Fruit fly (Drosophila melanogaster): Measurements from ENCODE around the gene CG13295.

CG13295 gene

DNA sequence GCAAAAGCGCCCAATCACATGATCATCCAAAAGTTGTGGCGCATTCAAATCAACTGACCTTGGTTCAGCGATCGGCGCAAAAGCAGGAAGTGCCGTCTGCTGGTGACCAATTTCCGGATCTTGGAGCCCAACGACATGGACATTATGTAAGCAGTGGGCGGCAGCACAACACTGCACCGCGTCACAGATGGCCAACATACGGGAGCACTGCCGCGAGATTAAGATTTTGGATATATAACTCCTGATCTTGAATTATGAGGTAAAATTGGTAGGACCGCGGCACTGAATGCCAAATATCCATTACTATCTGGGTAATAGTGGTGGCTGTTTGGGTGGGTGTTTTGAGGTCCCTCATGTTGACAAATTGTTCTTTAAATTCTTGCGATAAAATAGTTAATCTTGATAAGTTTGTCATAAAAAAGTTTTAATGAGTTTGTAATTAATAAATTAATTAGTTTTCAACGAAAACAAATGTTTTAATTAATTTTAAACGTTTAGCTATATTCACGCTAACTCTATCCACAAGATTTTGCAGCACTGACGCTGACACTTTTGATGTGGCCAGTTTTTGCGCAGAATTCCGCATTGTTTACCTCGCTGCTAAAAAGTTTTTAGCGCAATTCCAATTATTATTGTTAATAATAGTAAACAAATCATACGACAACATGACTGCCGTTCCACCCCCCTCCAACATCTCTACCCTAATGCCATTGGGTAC lies at the start of gene CG13295, which contains the start of gene CG6610:
Gene CG13295 (minus strand): TSS at position 271 of the 718 bp plus-strand sequence.
Gene CG6610 (plus strand): TSS at position 562 of the 718 bp plus-strand sequence.
- TF ChIP-seq tj (GFP tag; optimal IDR thresholded peaks at IDR 0.05) (no peak), kay (GFP tag; ENCODE audit: borderline replicate concordance) (no peak), cnc (optimal IDR thresholded peaks at IDR 0.05) (no peak), toe (GFP tag; optimal IDR thresholded peaks at IDR 0.05) (peak; percentile 73), Clk (GFP tag; optimal IDR thresholded peaks at IDR 0.05) (peak; percentile 40), Crg-1 (GFP tag; optimal IDR thresholded peaks at IDR 0.05) (peak; percentile 52), CG7045 (GFP tag; optimal IDR thresholded peaks at IDR 0.05) (peak; percentile 46), ovo (GFP tag; optimal IDR thresholded peaks at IDR 0.05) (no peak), CG12768 (GFP tag; optimal IDR thresholded peaks at IDR 0.05) (peak; percentile 24), CG14711 (tag; optimal IDR thresholded peaks at IDR 0.05) (peak; percentile 23), pad (GFP tag; optimal IDR thresholded peaks at IDR 0.05) (peak; percentile 25), Hr96 (GFP tag; optimal IDR thresholded peaks at IDR 0.05) (peak; percentile 71), Mnt (GFP tag; optimal IDR thresholded peaks at IDR 0.05) (peak; percentile 46), CG33017 (tag; optimal IDR thresholded peaks at IDR 0.05) (peak; percentile 10), CG11617 (GFP tag; optimal IDR thresholded peaks at IDR 0.05) (peak; percentile 32), bab1 (GFP tag; optimal IDR thresholded peaks at IDR 0.05) (peak; percentile 54), cic (GFP tag; optimal IDR thresholded peaks at IDR 0.05) (peak; percentile 1), CG5204 (GFP tag; optimal IDR thresholded peaks at IDR 0.05) (peak; percentile 49), CG7101 (tag; optimal IDR thresholded peaks at IDR 0.05) (peak; percentile 56), CG1620 (GFP tag; optimal IDR thresholded peaks at IDR 0.05) (peak; percentile 63)

DNA sequence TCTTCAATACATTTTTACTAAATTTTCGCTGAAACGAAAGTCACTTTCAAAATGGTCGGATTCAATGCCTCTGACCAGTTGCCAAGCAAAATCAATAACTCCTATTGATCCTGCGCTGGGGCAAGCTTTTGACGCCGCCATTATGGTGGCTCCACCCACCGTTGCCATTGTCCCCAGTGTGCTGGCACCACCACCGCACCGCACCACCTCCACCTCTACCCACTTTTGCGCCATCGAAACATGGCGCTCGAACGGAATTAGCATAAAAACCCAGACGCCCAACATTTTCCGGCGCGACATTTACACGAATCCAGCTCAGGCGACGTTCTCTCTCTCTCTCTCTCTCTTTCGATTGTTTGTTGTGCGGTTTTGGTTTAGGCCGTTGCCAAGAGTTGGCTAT lies 41.8 kb upstream of the CG13295 start:
- no peak for TF ChIP-seq ovo (GFP tag; optimal IDR thresholded peaks at IDR 0.05)
- no peak for TF ChIP-seq Mnt (GFP tag; optimal IDR thresholded peaks at IDR 0.05)
- no peak for TF ChIP-seq pad (GFP tag; optimal IDR thresholded peaks at IDR 0.05)
- TF ChIP-seq cnc (optimal IDR thresholded peaks at IDR 0.05): no peak

- TF ChIP-seq pad (GFP tag; optimal IDR thresholded peaks at IDR 0.05) (no peak), CG12768 (GFP tag; optimal IDR thresholded peaks at IDR 0.05) (no peak), Clk (GFP tag; optimal IDR thresholded peaks at IDR 0.05) (no peak), cnc (optimal IDR thresholded peaks at IDR 0.05) (no peak), CG7045 (GFP tag; optimal IDR thresholded peaks at IDR 0.05) (no peak), Hr96 (GFP tag; optimal IDR thresholded peaks at IDR 0.05) (no peak), CG33017 (tag; optimal IDR thresholded peaks at IDR 0.05) (no peak)
These were observed 40.5 kb upstream of the CG13295 start for dm6 chr3L:6115505-6115904.

dm6 chr3L:6111458-6111857 lies 36.4 kb upstream of the CG13295 start:
- TF ChIP-seq CG11617 (GFP tag; optimal IDR thresholded peaks at IDR 0.05): no peak
- TF ChIP-seq Mnt (GFP tag; optimal IDR thresholded peaks at IDR 0.05): no peak
- no peak for TF ChIP-seq cnc (optimal IDR thresholded peaks at IDR 0.05)
- TF ChIP-seq cic (GFP tag; optimal IDR thresholded peaks at IDR 0.05): no peak
- no peak for TF ChIP-seq tj (GFP tag; optimal IDR thresholded peaks at IDR 0.05)
- no peak for TF ChIP-seq Crg-1 (GFP tag; optimal IDR thresholded peaks at IDR 0.05)
- no peak for TF ChIP-seq toe (GFP tag; optimal IDR thresholded peaks at IDR 0.05)
- no peak for TF ChIP-seq CG7101 (tag; optimal IDR thresholded peaks at IDR 0.05)
- TF ChIP-seq CG12768 (GFP tag; optimal IDR thresholded peaks at IDR 0.05): no peak
- no peak for TF ChIP-seq pad (GFP tag; optimal IDR thresholded peaks at IDR 0.05)
- TF ChIP-seq CG1620 (GFP tag; optimal IDR thresholded peaks at IDR 0.05): no peak
- no peak for TF ChIP-seq CG33017 (tag; optimal IDR thresholded peaks at IDR 0.05)
- no peak for TF ChIP-seq ovo (GFP tag; optimal IDR thresholded peaks at IDR 0.05)
- TF ChIP-seq Clk (GFP tag; optimal IDR thresholded peaks at IDR 0.05): no peak
- no peak for TF ChIP-seq CG5204 (GFP tag; optimal IDR thresholded peaks at IDR 0.05)

- no peak for TF ChIP-seq cic (GFP tag; optimal IDR thresholded peaks at IDR 0.05)
- TF ChIP-seq CG7045 (GFP tag; optimal IDR thresholded peaks at IDR 0.05): no peak
- no peak for TF ChIP-seq pad (GFP tag; optimal IDR thresholded peaks at IDR 0.05)
- no peak for TF ChIP-seq bab1 (GFP tag; optimal IDR thresholded peaks at IDR 0.05)
- no peak for TF ChIP-seq CG12768 (GFP tag; optimal IDR thresholded peaks at IDR 0.05)
- no peak for TF ChIP-seq CG33017 (tag; optimal IDR thresholded peaks at IDR 0.05)
- TF ChIP-seq ovo (GFP tag; optimal IDR thresholded peaks at IDR 0.05): no peak
- TF ChIP-seq toe (GFP tag; optimal IDR thresholded peaks at IDR 0.05): no peak
- TF ChIP-seq Crg-1 (GFP tag; optimal IDR thresholded peaks at IDR 0.05): no peak
- TF ChIP-seq kay (GFP tag; ENCODE audit: borderline replicate concordance): no peak
- TF ChIP-seq CG1620 (GFP tag; optimal IDR thresholded peaks at IDR 0.05): no peak
- TF ChIP-seq CG5204 (GFP tag; optimal IDR thresholded peaks at IDR 0.05): no peak
- no peak for TF ChIP-seq CG14711 (tag; optimal IDR thresholded peaks at IDR 0.05)
- TF ChIP-seq CG11617 (GFP tag; optimal IDR thresholded peaks at IDR 0.05): no peak
- TF ChIP-seq Hr96 (GFP tag; optimal IDR thresholded peaks at IDR 0.05): no peak
- TF ChIP-seq Clk (GFP tag; optimal IDR thresholded peaks at IDR 0.05): no peak
- TF ChIP-seq tj (GFP tag; optimal IDR thresholded peaks at IDR 0.05): no peak
- TF ChIP-seq CG7101 (tag; optimal IDR thresholded peaks at IDR 0.05): no peak
- no peak for TF ChIP-seq cnc (optimal IDR thresholded peaks at IDR 0.05)
- no peak for TF ChIP-seq Mnt (GFP tag; optimal IDR thresholded peaks at IDR 0.05)
These were observed 35.8 kb upstream of the CG13295 start for dm6 chr3L:6110673-6111449.
